Comparison of ENCODE assay signal across 1 fruit fly cellular context in the genomic region with DNA sequence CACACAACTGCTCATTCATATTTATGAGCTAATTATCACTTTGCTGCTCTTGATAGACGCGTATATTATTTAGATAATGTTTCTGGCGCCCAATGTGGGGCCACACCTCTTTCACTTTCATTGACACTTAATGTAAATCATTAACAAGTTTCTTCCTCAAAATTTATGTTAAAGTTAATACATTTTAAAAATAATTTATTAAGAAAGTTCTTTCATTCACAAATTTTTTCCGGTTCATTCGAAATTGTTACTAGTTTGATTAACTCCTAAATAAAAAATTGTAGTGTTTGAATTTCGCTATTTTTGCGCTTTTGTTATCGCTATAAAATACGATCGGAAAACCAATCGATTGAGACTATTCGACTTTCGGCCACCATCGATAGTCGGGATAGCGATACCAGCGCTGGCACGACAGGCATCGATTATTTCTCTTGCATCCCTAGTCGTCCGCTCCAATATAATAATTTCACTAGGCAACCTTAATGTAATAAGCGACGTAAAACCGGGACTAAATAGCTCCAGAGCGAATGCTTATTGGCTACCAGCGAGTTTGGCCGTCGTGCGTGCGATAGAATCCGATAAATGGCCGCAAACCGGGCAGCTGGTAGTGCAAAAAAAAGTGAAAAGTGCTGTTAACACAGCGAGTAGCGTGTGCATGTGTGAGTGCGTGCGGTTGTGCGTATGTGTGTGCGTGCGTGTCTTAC.
TF ChIP-seq lines count a peak whose summit lies in the region.

A gene (plus strand): TSS at position 417 of the 704 bp plus-strand sequence.

TF ChIP-seq in whole organism, embryonic, 481 proteins besides CTCF, POLR2A, EP300 and RAD21 (continued from another document):
- no peak for TF ChIP-seq CG12219 (GFP tag; optimal IDR thresholded peaks at IDR 0.05; lab: Kevin White, UChicago)
- peak; percentile 99 for TF ChIP-seq HLH4C (GFP tag; IDR thresholded peaks at IDR 0.05; lab: Robert Waterston, UW; ENCODE audit: partially characterized antibody)
- no peak for TF ChIP-seq pb (GFP tag; optimal IDR thresholded peaks at IDR 0.05; lab: Kevin White, UChicago)
- TF ChIP-seq lbe (GFP tag; optimal IDR thresholded peaks at IDR 0.05; lab: Kevin White, UChicago): no peak
- no peak for TF ChIP-seq ro (GFP tag; IDR thresholded peaks at IDR 0.05; lab: Robert Waterston, UW)
- no peak for TF ChIP-seq CoRest (tag; optimal IDR thresholded peaks at IDR 0.05; lab: Kevin White, UChicago)
- TF ChIP-seq CG12659 (GFP tag; optimal IDR thresholded peaks at IDR 0.05; lab: Kevin White, UChicago): peak; percentile 66
- TF ChIP-seq org-1 (GFP tag; optimal IDR thresholded peaks at IDR 0.05; lab: Kevin White, UChicago): no peak
- TF ChIP-seq CG11560 (tag; IDR thresholded peaks at IDR 0.05; lab: Robert Waterston, UW): peak; percentile 100
- TF ChIP-seq CG10321 (GFP tag; IDR thresholded peaks at IDR 0.05; lab: Robert Waterston, UW): no peak
- peak; percentile 93 for TF ChIP-seq MESR4 (GFP tag; optimal IDR thresholded peaks at IDR 0.05; lab: Kevin White, UChicago)
- peak; percentile 73 for TF ChIP-seq CG9437 (GFP tag; optimal IDR thresholded peaks at IDR 0.05; lab: Kevin White, UChicago)
- peak in 1 of 3 experiments; percentile 42 for TF ChIP-seq Stat92E (GFP tag; optimal IDR thresholded peaks at IDR 0.05; lab: Kevin White, UChicago)
- no peak for TF ChIP-seq chn (GFP tag; optimal IDR thresholded peaks at IDR 0.05; lab: Kevin White, UChicago)
- peak; percentile 4 for TF ChIP-seq kni (GFP tag; optimal IDR thresholded peaks at IDR 0.05; lab: Kevin White, UChicago)
- TF ChIP-seq Awh (GFP tag; IDR thresholded peaks at IDR 0.05; lab: Robert Waterston, UW): no peak
- TF ChIP-seq CG8388 (GFP tag; optimal IDR thresholded peaks at IDR 0.05; lab: Kevin White, UChicago): no peak
- TF ChIP-seq Rfx (GFP tag; IDR thresholded peaks at IDR 0.05; lab: Robert Waterston, UW): 0 out of 2 replicates have a peak, but pooled peaks have one; percentile 20
- peak; percentile 63 for TF ChIP-seq CG9932 (GFP tag; IDR thresholded peaks at IDR 0.05; lab: Robert Waterston, UW)
- peak; percentile 98 for TF ChIP-seq Bgb (GFP tag; IDR thresholded peaks at IDR 0.05; lab: Robert Waterston, UW; ENCODE audit: partially characterized antibody)
- no peak for TF ChIP-seq dimm (GFP tag; IDR thresholded peaks at IDR 0.05; lab: Robert Waterston, UW)
- no peak for TF ChIP-seq CG17802 (tag; optimal IDR thresholded peaks at IDR 0.05; lab: Kevin White, UChicago)
- peak; percentile 94 for TF ChIP-seq BEAF-32 (GFP tag; optimal IDR thresholded peaks at IDR 0.05; lab: Kevin White, UChicago)
- peak; percentile 98 for TF ChIP-seq hb (GFP tag; IDR thresholded peaks at IDR 0.05; lab: Robert Waterston, UW; ENCODE audit: partially characterized antibody)
- TF ChIP-seq PHDP (tag; optimal IDR thresholded peaks at IDR 0.05; lab: Kevin White, UChicago): no peak
- TF ChIP-seq CG15696 (tag; optimal IDR thresholded peaks at IDR 0.05; lab: Kevin White, UChicago): no peak
- peak; percentile 96 for TF ChIP-seq nerfin-2 (GFP tag; IDR thresholded peaks at IDR 0.05; lab: Robert Waterston, UW; ENCODE audit: partially characterized antibody)
- peak; percentile 53 for TF ChIP-seq MBD-R2 (GFP tag; IDR thresholded peaks at IDR 0.05; lab: Robert Waterston, UW)
- no peak for TF ChIP-seq h (optimal IDR thresholded peaks at IDR 0.05; lab: Kevin White, UChicago)
- peak; percentile 86 for TF ChIP-seq Doc3 (GFP tag; IDR thresholded peaks at IDR 0.05; lab: Robert Waterston, UW; ENCODE audit: partially characterized antibody)
- TF ChIP-seq ara (GFP tag; IDR thresholded peaks at IDR 0.05; lab: Robert Waterston, UW): no peak
- peak; percentile 96 for TF ChIP-seq amos (GFP tag; IDR thresholded peaks at IDR 0.05; lab: Robert Waterston, UW; ENCODE audit: partially characterized antibody)
- TF ChIP-seq Atf-2 (GFP tag; optimal IDR thresholded peaks at IDR 0.05; lab: Kevin White, UChicago): no peak
- TF ChIP-seq CG11398 (GFP tag; optimal IDR thresholded peaks at IDR 0.05; lab: Kevin White, UChicago): no peak
- no peak for TF ChIP-seq CG4820 (GFP tag; optimal IDR thresholded peaks at IDR 0.05; lab: Kevin White, UChicago)
- no peak for TF ChIP-seq sens-2 (GFP tag; IDR thresholded peaks at IDR 0.05; lab: Robert Waterston, UW)
- TF ChIP-seq D (optimal IDR thresholded peaks at IDR 0.05; lab: Kevin White, UChicago): peak; percentile 73
- no peak for TF ChIP-seq D (GFP tag; optimal IDR thresholded peaks at IDR 0.05; lab: Kevin White, UChicago)
- no peak for TF ChIP-seq CG14014 (GFP tag; IDR thresholded peaks at IDR 0.05; lab: Robert Waterston, UW)
- no peak for TF ChIP-seq CG4282 (GFP tag; optimal IDR thresholded peaks at IDR 0.05; lab: Kevin White, UChicago)
- 0 out of 2 replicates have a peak, but pooled peaks have one; percentile 8 for TF ChIP-seq Xrp1 (GFP tag; IDR thresholded peaks at IDR 0.05; lab: Robert Waterston, UW)
- no peak for TF ChIP-seq Tbp (GFP tag; optimal IDR thresholded peaks at IDR 0.05; lab: Kevin White, UChicago)
- TF ChIP-seq Dref (GFP tag; IDR thresholded peaks at IDR 0.05; lab: Robert Waterston, UW): peak; percentile 100
- TF ChIP-seq ham (GFP tag; IDR thresholded peaks at IDR 0.05; lab: Robert Waterston, UW): no peak
- TF ChIP-seq Side (GFP tag; optimal IDR thresholded peaks at IDR 0.05; lab: Kevin White, UChicago): peak; percentile 28
- TF ChIP-seq CG42726 (GFP tag; IDR thresholded peaks at IDR 0.05; lab: Robert Waterston, UW; ENCODE audit: partially characterized antibody): peak; percentile 95
- TF ChIP-seq YL-1 (GFP tag; optimal IDR thresholded peaks at IDR 0.05; lab: Kevin White, UChicago): peak; percentile 83
- no peak for TF ChIP-seq CG14050 (GFP tag; IDR thresholded peaks at IDR 0.05; lab: Robert Waterston, UW)
- TF ChIP-seq CG12155 (GFP tag; optimal IDR thresholded peaks at IDR 0.05; lab: Kevin White, UChicago): peak; percentile 99
- TF ChIP-seq sug (tag; optimal IDR thresholded peaks at IDR 0.05; lab: Kevin White, UChicago): peak; percentile 8
- TF ChIP-seq CG16813 (GFP tag; IDR thresholded peaks at IDR 0.05; lab: Robert Waterston, UW; ENCODE audit: partially characterized antibody): peak; percentile 97
- no peak for TF ChIP-seq BtbVII (GFP tag; optimal IDR thresholded peaks at IDR 0.05; lab: Kevin White, UChicago)
- peak; percentile 26 for TF ChIP-seq CG7987 (GFP tag; optimal IDR thresholded peaks at IDR 0.05; lab: Kevin White, UChicago)
- peak; percentile 93 for TF ChIP-seq Scr (GFP tag; IDR thresholded peaks at IDR 0.05; lab: Robert Waterston, UW; ENCODE audit: partially characterized antibody)
- TF ChIP-seq CG2889 (GFP tag; IDR thresholded peaks at IDR 0.05; lab: Robert Waterston, UW): no peak
- TF ChIP-seq CG7928 (GFP tag; optimal IDR thresholded peaks at IDR 0.05; lab: Kevin White, UChicago): peak; percentile 85
- TF ChIP-seq slbo (GFP tag; IDR thresholded peaks at IDR 0.05; lab: Robert Waterston, UW): no peak
